Worm (Caenorhabditis elegans) whole organism, late embryonic: ENCODE data around the gene gei-14.

Source experiments
- ama-1 ChIP-seq: fragments of 150-350 bp; optimal IDR thresholded peaks from 2 replicates; lab custom pipeline; 2014
- ceh-14 ChIP-seq: sonication (generic microtip); optimal IDR thresholded peaks from 2 replicates; lab custom pipeline; 2016; ENCODE audit warnings: missing genotype, missing genetic modification characterization, missing compliant biosample characterization
- ceh-2 ChIP-seq: sonication (generic microtip); optimal IDR thresholded peaks from 2 replicates; lab custom pipeline; 2016; ENCODE audit warnings: missing genotype, missing genetic modification characterization, missing compliant biosample characterization
- fkh-10 ChIP-seq: fragments of 150-350 bp; optimal IDR thresholded peaks from 2 replicates; lab custom pipeline; 2014; ENCODE audit warnings: missing biosample characterization, missing genetic modification reagents, missing genetic modification characterization
- hlh-13 ChIP-seq: fragments of 200-800 bp; sonication (Bioruptor generic); optimal IDR thresholded peaks from 2 replicates; lab custom pipeline; 2018; ENCODE audit warnings: mild to moderate bottlenecking, missing genetic modification characterization, missing compliant biosample characterization
- hlh-6 ChIP-seq: sonication (generic microtip); optimal IDR thresholded peaks from 2 replicates; lab custom pipeline; 2016; ENCODE audit warnings: missing genotype, missing genetic modification characterization, missing compliant biosample characterization
- lin-11 ChIP-seq: fragments of 200-800 bp; sonication (Bioruptor generic); optimal IDR thresholded peaks from 2 replicates; lab custom pipeline; 2018; ENCODE audit warnings: mild to moderate bottlenecking, missing genetic modification characterization, missing compliant biosample characterization
- nhr-11 ChIP-seq: fragments of 150-350 bp; optimal IDR thresholded peaks from 2 replicates; lab custom pipeline; 2014; ENCODE audit warnings: missing biosample characterization, missing genetic modification characterization
- pag-3 ChIP-seq: sonication (generic microtip); optimal IDR thresholded peaks from 2 replicates; lab custom pipeline; 2016; ENCODE audit warnings: missing compliant biosample characterization, missing genetic modification characterization, borderline replicate concordance
- pat-9 ChIP-seq: fragments of 200-800 bp; sonication (Bioruptor generic); optimal IDR thresholded peaks from 2 replicates; lab custom pipeline; 2018; ENCODE audit warnings: mild to moderate bottlenecking, missing genetic modification characterization, moderate library complexity, missing compliant biosample characterization
- pax-1 ChIP-seq: fragments of 150-350 bp; optimal IDR thresholded peaks from 2 replicates; lab custom pipeline; 2014; ENCODE audit warnings: missing biosample characterization, missing genetic modification characterization
- pha-4 ChIP-seq: fragments of 150-350 bp; optimal IDR thresholded peaks from 2 replicates; lab custom pipeline; 2018; ENCODE audit warnings: missing biosample characterization, missing genetic modification reagents, missing genetic modification characterization
- unc-3 ChIP-seq, 2 experiments: fragments of 200-800 bp in 1 of 2; sonication (Bioruptor generic) in 1 of 2; sonication (generic microtip) in 1 of 2; conservative IDR thresholded peaks in 1 of 2; optimal IDR thresholded peaks in 1 of 2; 2 replicates each; pipeline versions ENCODE4 v1.3.6 to Lab custom; 2016 to 2022; ENCODE audit warnings: missing compliant biosample characterization in 2 of 2, missing genetic modification characterization in 2 of 2, missing genetic modification reagents in 1 of 2

DNA sequence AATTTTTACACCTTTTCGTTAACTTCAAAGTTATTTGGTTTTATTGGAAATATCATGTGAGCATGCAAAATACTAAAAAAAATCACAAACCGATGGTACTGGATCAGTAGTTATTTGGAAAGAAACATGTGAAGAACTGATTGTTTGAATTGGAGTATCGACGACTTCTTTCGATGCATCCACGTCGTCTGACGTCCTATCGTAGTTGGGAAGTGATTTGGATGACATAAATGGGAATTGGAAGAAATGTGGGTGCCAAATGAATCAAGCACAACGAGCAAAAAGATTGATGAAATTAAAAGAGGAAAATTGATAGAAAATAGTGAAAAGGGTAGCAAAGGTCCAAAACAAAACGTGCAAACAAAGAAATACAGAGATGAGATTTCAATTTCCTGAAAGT is 45.2 kb upstream of the gei-14 start, which contains the start of gene shw-1:
- TF ChIP-seq ceh-14 (tag; lab: Kevin White, UChicago) (no peak), pha-4 (tag; lab: Kevin White, UChicago) (no peak), pag-3 (tag; lab: Kevin White, UChicago) (no peak), unc-3 (GFP tag; conservative IDR thresholded peaks at IDR 0.05; lab: Robert Waterston, UW) (no peak), unc-3 (tag; optimal IDR thresholded peaks at IDR 0.05; lab: Kevin White, UChicago) (no peak), hlh-6 (tag; lab: Kevin White, UChicago) (no peak), lin-11 (tag; lab: Kevin White, UChicago) (no peak), nhr-11 (tag; lab: Kevin White, UChicago) (no peak), ceh-2 (tag; lab: Kevin White, UChicago) (no peak), fkh-10 (GFP tag; lab: Kevin White, UChicago) (no peak), ama-1 (lab: Kevin White, UChicago) (no peak), pax-1 (tag; lab: Kevin White, UChicago) (no peak), hlh-13 (GFP tag; lab: Kevin White, UChicago) (no peak), pat-9 (no peak)
